Fruit fly (Drosophila melanogaster) whole organism, embryonic: ENCODE data around the gene CG6481.

Experiments used
- CG5245 ChIP-seq: fragments of 200-800 bp; sonication (Bioruptor generic); optimal IDR thresholded peaks from 3 replicates; lab custom pipeline; 2016; ENCODE audit warnings: missing biosample characterization, missing genetic modification characterization
- CG9797 ChIP-seq: fragments of 200-800 bp; sonication (Bioruptor generic); optimal IDR thresholded peaks from 3 replicates; lab custom pipeline; 2018; ENCODE audit warnings: missing biosample characterization, mild to moderate bottlenecking, missing genetic modification characterization
- dati ChIP-seq: fragments of 200-800 bp; sonication (Bioruptor generic); IDR thresholded peaks from 2 replicates; pipeline ENCODE4 v1.3.6; 2022; ENCODE audit warnings: missing biosample characterization, missing genetic modification characterization
- gro ChIP-seq: fragments of 200-800 bp; sonication (Bioruptor generic); optimal IDR thresholded peaks from 2 replicates; lab custom pipeline; 2016; ENCODE audit warnings: missing biosample characterization, missing genetic modification characterization
- odd ChIP-seq: fragments of 200-800 bp; sonication (Bioruptor generic); optimal IDR thresholded peaks from 2 replicates; lab custom pipeline; 2017; ENCODE audit warnings: missing biosample characterization, mild to moderate bottlenecking, missing genetic modification characterization

- TF ChIP-seq odd (GFP tag; lab: Kevin White, UChicago) (no peak), gro (GFP tag; lab: Kevin White, UChicago) (no peak), dati (no peak), CG5245 (GFP tag; lab: Kevin White, UChicago) (no peak), CG9797 (no peak)
These were observed 42.7 kb upstream of the CG6481 start for dm6 chrX:18564984-18565383.
